Worm (Caenorhabditis elegans): Measurements from ENCODE around the gene cyp-23A1.

The cyp-23A1 gene

DNA sequence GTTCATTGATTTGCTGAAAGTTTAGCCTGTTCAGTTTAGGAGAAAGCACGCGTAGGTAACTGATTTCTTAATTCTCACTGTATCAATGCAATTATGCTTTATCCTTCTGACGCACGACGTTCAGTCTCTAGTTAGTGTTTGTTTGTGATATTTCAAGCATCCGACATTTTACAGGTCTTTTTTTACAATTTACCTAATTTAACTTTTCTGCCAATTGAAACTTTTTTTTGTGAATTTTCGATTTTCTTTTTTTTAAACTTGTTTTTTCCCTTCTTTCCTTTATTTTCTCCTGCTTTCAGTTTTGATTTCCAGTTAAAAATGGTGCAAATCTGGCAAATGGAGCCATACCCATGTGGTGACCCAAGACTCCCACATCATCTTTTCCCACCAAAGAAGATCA lies 38.8 kb downstream of the cyp-23A1 start, which contains the start of gene K07E1.1:
Gene K07E1.1, plus strand, starts transcription at position 301 of the 400 bp plus-strand sequence.
- TF ChIP-seq pes-1 (GFP tag; IDR thresholded peaks at IDR 0.05) (no peak), scrt-1 (GFP tag; IDR thresholded peaks at IDR 0.05) (no peak), ceh-13 (GFP tag; optimal IDR thresholded peaks at IDR 0.05) (no peak), flt-1 (GFP tag; IDR thresholded peaks at IDR 0.05) (no peak), aly-1 (tag; optimal IDR thresholded peaks at IDR 0.05) (no peak), hmbx-1 (tag; optimal IDR thresholded peaks at IDR 0.05) (no peak), tbx-11 (GFP tag; IDR thresholded peaks at IDR 0.05) (no peak), hmg-4 (GFP tag; optimal IDR thresholded peaks at IDR 0.05) (no peak)

DNA sequence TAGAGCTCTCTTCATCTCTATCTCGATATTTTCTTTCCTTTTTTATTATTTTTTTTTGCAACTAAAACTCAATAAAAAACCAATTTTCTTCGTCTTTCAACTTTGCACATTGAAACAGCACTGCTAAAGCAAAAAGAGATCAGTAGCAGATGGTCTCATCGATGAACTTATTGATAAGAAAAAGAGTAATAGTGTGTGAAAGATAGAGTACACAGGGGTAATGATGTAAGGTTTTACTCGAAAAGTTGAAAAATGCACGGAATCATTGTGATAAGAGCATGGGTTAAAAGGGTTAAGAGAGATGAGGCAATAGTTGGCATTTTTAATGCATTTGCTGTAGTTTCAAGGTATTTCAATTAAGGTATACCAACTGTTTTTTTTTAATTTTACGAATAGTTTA lies 40.1 kb downstream of the cyp-23A1 start:
- no peak for TF ChIP-seq ceh-13 (GFP tag; optimal IDR thresholded peaks at IDR 0.05)
- no peak for TF ChIP-seq tbx-11 (GFP tag; IDR thresholded peaks at IDR 0.05)
- no peak for TF ChIP-seq hmg-4 (GFP tag; optimal IDR thresholded peaks at IDR 0.05)
- TF ChIP-seq ama-1 (optimal IDR thresholded peaks at IDR 0.05): no peak
- TF ChIP-seq scrt-1 (GFP tag; IDR thresholded peaks at IDR 0.05): no peak
- no peak for TF ChIP-seq sea-1 (GFP tag; conservative IDR thresholded peaks at IDR 0.05)
- no peak for TF ChIP-seq F13C5.2 (tag; optimal IDR thresholded peaks at IDR 0.05)
- TF ChIP-seq ceh-36 (tag; optimal IDR thresholded peaks at IDR 0.05): no peak
- TF ChIP-seq B0310.2 (tag; optimal IDR thresholded peaks at IDR 0.05): no peak
- TF ChIP-seq hnd-1 (tag; optimal IDR thresholded peaks at IDR 0.05): no peak
- TF ChIP-seq tbx-37 (GFP tag; conservative IDR thresholded peaks at IDR 0.05): no peak
- no peak for TF ChIP-seq flt-1 (GFP tag; IDR thresholded peaks at IDR 0.05)
- TF ChIP-seq pes-1 (GFP tag; IDR thresholded peaks at IDR 0.05): no peak
- TF ChIP-seq aly-1 (tag; optimal IDR thresholded peaks at IDR 0.05): no peak
- TF ChIP-seq ets-7 (tag; optimal IDR thresholded peaks at IDR 0.05): no peak
- no peak for TF ChIP-seq tra-4 (tag; optimal IDR thresholded peaks at IDR 0.05)
- TF ChIP-seq hmbx-1 (tag; optimal IDR thresholded peaks at IDR 0.05): no peak

DNA sequence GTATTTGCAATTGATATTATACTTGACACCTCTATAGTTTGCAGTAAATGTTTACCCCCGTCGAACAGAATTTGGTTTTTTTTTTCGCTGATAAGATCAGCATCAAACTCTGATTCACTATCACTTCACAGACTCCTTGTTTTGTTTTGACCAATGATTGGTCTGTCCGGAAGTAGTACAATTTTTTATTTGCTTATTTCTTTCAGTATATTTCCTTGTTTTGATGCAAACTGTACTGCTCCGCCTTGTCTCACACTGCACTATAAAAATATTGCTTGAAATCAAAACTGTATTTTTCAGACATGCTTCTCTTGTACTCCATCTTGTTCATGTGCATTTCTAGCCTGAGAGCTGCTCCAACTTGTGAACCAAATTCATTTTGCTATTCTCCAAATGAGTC lies 45.5 kb downstream of the cyp-23A1 start, which contains the start of gene M03A1.3:
Gene M03A1.3, plus strand, starts transcription at position 301 of the 400 bp plus-strand sequence.
- TF ChIP-seq flt-1 (GFP tag; IDR thresholded peaks at IDR 0.05) (no peak), aly-1 (tag; optimal IDR thresholded peaks at IDR 0.05) (no peak), B0310.2 (tag; optimal IDR thresholded peaks at IDR 0.05) (no peak), tbx-37 (GFP tag; conservative IDR thresholded peaks at IDR 0.05) (no peak), hnd-1 (tag; optimal IDR thresholded peaks at IDR 0.05) (no peak), ceh-13 (GFP tag; optimal IDR thresholded peaks at IDR 0.05) (no peak), hmbx-1 (tag; optimal IDR thresholded peaks at IDR 0.05) (no peak), tra-4 (tag; optimal IDR thresholded peaks at IDR 0.05) (no peak), pes-1 (GFP tag; IDR thresholded peaks at IDR 0.05) (no peak)

DNA sequence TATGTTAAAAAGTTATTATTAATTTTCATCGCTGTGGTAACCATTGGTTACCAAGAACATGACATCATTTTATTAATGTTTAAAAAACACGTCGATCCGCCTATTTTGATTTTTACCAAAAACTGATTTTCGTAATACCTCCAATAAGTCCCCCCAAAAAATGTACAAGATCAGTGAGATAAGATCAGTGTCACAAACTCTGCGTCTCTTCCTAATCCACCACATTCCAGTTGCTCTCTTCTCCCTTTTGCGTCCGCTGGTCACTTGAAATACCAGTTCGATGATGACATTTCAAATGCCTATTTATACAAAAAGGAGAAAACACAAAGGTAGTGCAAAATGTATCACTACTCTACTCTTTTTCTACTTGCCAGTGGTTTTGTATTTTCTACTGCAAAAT lies 48.1 kb downstream of the cyp-23A1 start, which contains the start of gene M03A1.8:
Gene M03A1.8, plus strand, starts transcription at position 269 of the 400 bp plus-strand sequence.
- TF ChIP-seq ceh-13 (GFP tag; optimal IDR thresholded peaks at IDR 0.05) (no peak), ama-1 (optimal IDR thresholded peaks at IDR 0.05) (no peak), tbx-11 (GFP tag; IDR thresholded peaks at IDR 0.05) (no peak), scrt-1 (GFP tag; IDR thresholded peaks at IDR 0.05) (no peak), F13C5.2 (tag; optimal IDR thresholded peaks at IDR 0.05) (no peak), aly-1 (tag; optimal IDR thresholded peaks at IDR 0.05) (no peak)

DNA sequence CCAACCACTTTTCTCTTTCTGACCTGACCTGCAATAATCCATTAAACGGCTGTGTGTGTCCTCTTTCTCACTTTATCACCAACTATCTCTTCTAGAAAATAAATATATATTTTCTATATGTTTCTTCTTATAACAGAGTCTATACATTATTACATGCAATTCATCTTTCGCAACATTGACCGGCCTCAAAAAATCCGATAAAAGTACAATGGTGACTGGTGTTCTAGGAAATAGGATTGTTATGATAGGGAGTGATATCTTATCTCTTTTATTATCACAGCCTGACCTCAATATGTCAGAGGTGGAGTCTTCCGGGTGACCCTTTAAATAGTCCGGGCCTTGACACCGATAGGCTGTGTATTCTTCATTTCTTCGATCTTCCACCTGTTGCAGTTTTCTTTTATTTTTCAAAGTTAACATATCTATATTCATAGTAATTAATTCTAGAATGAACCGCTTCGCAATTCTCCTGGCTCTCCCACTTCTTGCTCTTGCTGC lies 50.5 kb downstream of the cyp-23A1 start, which contains the start of gene dao-2:
Gene dao-2, plus strand, starts transcription at position 448 of the 498 bp plus-strand sequence.
- no peak for TF ChIP-seq B0310.2 (tag; optimal IDR thresholded peaks at IDR 0.05)
- TF ChIP-seq ama-1 (optimal IDR thresholded peaks at IDR 0.05): no peak
- no peak for TF ChIP-seq pes-1 (GFP tag; IDR thresholded peaks at IDR 0.05)
- TF ChIP-seq hmbx-1 (tag; optimal IDR thresholded peaks at IDR 0.05): no peak
- no peak for TF ChIP-seq ceh-13 (GFP tag; optimal IDR thresholded peaks at IDR 0.05)
- no peak for TF ChIP-seq aly-1 (tag; optimal IDR thresholded peaks at IDR 0.05)
- TF ChIP-seq hmg-4 (GFP tag; optimal IDR thresholded peaks at IDR 0.05): no peak
- no peak for TF ChIP-seq tbx-37 (GFP tag; conservative IDR thresholded peaks at IDR 0.05)
- TF ChIP-seq ceh-36 (tag; optimal IDR thresholded peaks at IDR 0.05): no peak
- TF ChIP-seq scrt-1 (GFP tag; IDR thresholded peaks at IDR 0.05): no peak
- TF ChIP-seq tra-4 (tag; optimal IDR thresholded peaks at IDR 0.05): no peak
- no peak for TF ChIP-seq tbx-11 (GFP tag; IDR thresholded peaks at IDR 0.05)
- TF ChIP-seq sea-1 (GFP tag; conservative IDR thresholded peaks at IDR 0.05): no peak
- TF ChIP-seq flt-1 (GFP tag; IDR thresholded peaks at IDR 0.05): no peak

DNA sequence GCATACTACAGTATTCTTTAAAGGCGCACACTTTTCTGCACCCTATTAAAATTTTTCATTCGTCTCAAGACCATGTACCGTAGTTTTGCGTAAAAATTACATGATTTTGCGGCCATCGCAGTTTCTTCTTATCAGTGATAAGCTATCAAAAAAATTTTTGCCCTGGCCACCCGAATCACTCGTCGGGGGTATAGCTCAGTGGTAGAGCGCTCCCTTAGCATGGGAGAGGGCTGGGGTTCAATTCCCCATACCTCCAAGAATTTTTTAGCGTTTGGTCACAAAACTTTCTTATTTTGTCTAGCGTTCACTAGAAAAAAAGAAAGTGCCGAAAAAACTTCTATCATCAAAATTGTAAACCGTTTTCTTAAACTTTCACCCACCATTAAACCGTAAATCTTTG lies 53.2 kb downstream of the cyp-23A1 start:
- TF ChIP-seq aly-1 (tag; optimal IDR thresholded peaks at IDR 0.05): no peak
- TF ChIP-seq tbx-11 (GFP tag; IDR thresholded peaks at IDR 0.05): no peak
- TF ChIP-seq ceh-13 (GFP tag; optimal IDR thresholded peaks at IDR 0.05): no peak
- TF ChIP-seq tbx-37 (GFP tag; conservative IDR thresholded peaks at IDR 0.05): no peak
- TF ChIP-seq pes-1 (GFP tag; IDR thresholded peaks at IDR 0.05): no peak

Measured in whole organism, early embryonic.